Worm (Caenorhabditis elegans): ENCODE data around the gene ttbk-2.1.
"Not testable (repeated sequence)": the region's sequence is repeated elsewhere in the genome, so short reads cannot be mapped to it uniquely, and the experiment has no call there.

ce11 chrIV:5309137-5309536, 50.7 kb downstream of the ttbk-2.1 start:
- TF ChIP-seq zag-1, lin-39, nhr-28 (tag; optimal IDR thresholded peaks at IDR 0.05): not testable (repeated sequence)

Measured in whole organism, L4 larva.